Worm (Caenorhabditis elegans) whole organism, midembryonic: ENCODE measurements around the gene ZC477.3.

Experiments used
- T22C8.4 ChIP-seq: fragments of 200-800 bp; sonication (Bioruptor generic); IDR thresholded peaks from 2 replicates; pipeline ENCODE4 v1.3.6; 2022; ENCODE audit warnings: missing genetic modification characterization, missing compliant biosample characterization
- cog-1 ChIP-seq: sonication (generic microtip); optimal IDR thresholded peaks from 2 replicates; lab custom pipeline; 2016; ENCODE audit warnings: missing genetic modification characterization, missing compliant biosample characterization
- flt-1 ChIP-seq: fragments of 200-800 bp; sonication (Bioruptor generic); IDR thresholded peaks from 2 replicates; pipeline ENCODE4 v1.3.6; 2022; ENCODE audit warnings: missing genetic modification characterization, missing compliant biosample characterization
- klf-2 ChIP-seq: fragments of 200-800 bp; sonication (Bioruptor generic); conservative IDR thresholded peaks from 2 replicates; pipeline ENCODE4 v1.3.6; 2022; ENCODE audit warnings: missing genetic modification reagents, missing genetic modification characterization, missing compliant biosample characterization
- med-1 ChIP-seq: sonication (generic microtip); optimal IDR thresholded peaks from 2 replicates; lab custom pipeline; 2017; ENCODE audit warnings: missing genetic modification characterization, mild to moderate bottlenecking, missing compliant biosample characterization, antibody characterized with exemption, missing genetic modification reagents; ENCODE audit not compliant: insufficient read depth
- ref-1 ChIP-seq: fragments of 200-800 bp; sonication (Bioruptor generic); conservative IDR thresholded peaks from 2 replicates; pipeline ENCODE4 v1.3.6; 2022; ENCODE audit warnings: missing genetic modification reagents, missing genetic modification characterization, missing compliant biosample characterization
- tab-1 ChIP-seq: fragments of 200-800 bp; sonication (Bioruptor generic); IDR thresholded peaks from 2 replicates; pipeline ENCODE4 v1.3.6; 2022; ENCODE audit warnings: missing genetic modification characterization, missing compliant biosample characterization
- ztf-23 ChIP-seq: fragments of 200-800 bp; sonication (Bioruptor generic); IDR thresholded peaks from 2 replicates; pipeline ENCODE4 v1.3.6; 2022; ENCODE audit warnings: missing genetic modification reagents, missing genetic modification characterization, missing compliant biosample characterization
- ztf-29 ChIP-seq: fragments of 200-800 bp; sonication (Bioruptor generic); IDR thresholded peaks from 2 replicates; pipeline ENCODE4 v1.3.6; 2022; ENCODE audit warnings: missing genetic modification reagents, missing genetic modification characterization, missing compliant biosample characterization

ZC477.3 gene

ce11 chrIV:7094216-7094758 lies 9.0 kb upstream of the ZC477.3 start, which contains the start of gene deb-1:
Gene deb-1 (minus strand): TSS chrIV:7094266.
- no peak for TF ChIP-seq flt-1
- no peak for TF ChIP-seq tab-1
- TF ChIP-seq ref-1 (GFP tag; lab: Robert Waterston, UW): no peak
- no peak for TF ChIP-seq T22C8.4 (GFP tag; lab: Robert Waterston, UW)
- no peak for TF ChIP-seq ztf-29

ce11 chrIV:7095396-7095964 lies 7.8 kb upstream of the ZC477.3 start:
- TF ChIP-seq cog-1 (no peak), ztf-29 (no peak), T22C8.4 (GFP tag; lab: Robert Waterston, UW) (no peak), ztf-23 (no peak), klf-2 (GFP tag; lab: Robert Waterston, UW) (no peak), flt-1 (no peak), ref-1 (GFP tag; lab: Robert Waterston, UW) (no peak)

- TF ChIP-seq med-1 (GFP tag; lab: Kevin White, UChicago) (no peak), ref-1 (GFP tag; lab: Robert Waterston, UW) (no peak), ztf-23 (no peak), klf-2 (GFP tag; lab: Robert Waterston, UW) (no peak), ztf-29 (no peak), T22C8.4 (GFP tag; lab: Robert Waterston, UW) (no peak), tab-1 (no peak)
Observed at ce11 chrIV:7096097-7096496, 7.2 kb upstream of the ZC477.3 start.

ce11 chrIV:7097450-7097849 lies 5.8 kb upstream of the ZC477.3 start:
- TF ChIP-seq tab-1: no peak
- TF ChIP-seq cog-1: no peak

ce11 chrIV:7098509-7099065 lies 4.7 kb upstream of the ZC477.3 start, which contains the start of gene ZC477.4:
Gene ZC477.4 (minus strand): TSS chrIV:7098784.
- TF ChIP-seq ztf-29 (no peak), flt-1 (no peak), tab-1 (no peak), T22C8.4 (GFP tag; lab: Robert Waterston, UW) (no peak), klf-2 (GFP tag; lab: Robert Waterston, UW) (no peak), med-1 (GFP tag; lab: Kevin White, UChicago) (no peak), ztf-23 (no peak), ref-1 (GFP tag; lab: Robert Waterston, UW) (no peak), cog-1 (no peak)

ce11 chrIV:7099377-7099776 lies 3.9 kb upstream of the ZC477.3 start:
- TF ChIP-seq T22C8.4 (GFP tag; lab: Robert Waterston, UW) (no peak), cog-1 (peak; percentile 29)

ce11 chrIV:7107893-7108292 lies 4.6 kb downstream of the ZC477.3 start, which contains the start of gene ZC477.2:
Gene ZC477.2 (plus strand): TSS chrIV:7108193.
- TF ChIP-seq klf-2 (GFP tag; lab: Robert Waterston, UW) (no peak), med-1 (GFP tag; lab: Kevin White, UChicago) (no peak), tab-1 (no peak), flt-1 (no peak), T22C8.4 (GFP tag; lab: Robert Waterston, UW) (no peak), ztf-23 (no peak), ref-1 (GFP tag; lab: Robert Waterston, UW) (no peak), ztf-29 (no peak), cog-1 (no peak)

- TF ChIP-seq T22C8.4 (GFP tag; lab: Robert Waterston, UW) (no peak), flt-1 (no peak), cog-1 (no peak), ztf-29 (no peak), ztf-23 (no peak), med-1 (GFP tag; lab: Kevin White, UChicago) (no peak), ref-1 (GFP tag; lab: Robert Waterston, UW) (no peak), tab-1 (no peak), klf-2 (GFP tag; lab: Robert Waterston, UW) (no peak)
Observed at ce11 chrIV:7111354-7111753, 8.1 kb downstream of the ZC477.3 start, which contains the start of the genes ZC477.7 and ssq-3. Gene ZC477.7 (minus strand): TSS chrIV:7111454. Gene ssq-3 (plus strand): TSS chrIV:7111604.

ce11 chrIV:7114599-7114998 lies 11.3 kb downstream of the ZC477.3 start, which contains the start of gene nas-8:
Gene nas-8 (plus strand): TSS chrIV:7114899.
- TF ChIP-seq klf-2 (GFP tag; lab: Robert Waterston, UW) (no peak), med-1 (GFP tag; lab: Kevin White, UChicago) (no peak), T22C8.4 (GFP tag; lab: Robert Waterston, UW) (no peak), ztf-23 (no peak), ztf-29 (no peak), tab-1 (no peak), flt-1 (no peak), ref-1 (GFP tag; lab: Robert Waterston, UW) (no peak), cog-1 (no peak)

- TF ChIP-seq tab-1: no peak
- no peak for TF ChIP-seq klf-2 (GFP tag; lab: Robert Waterston, UW)
- no peak for TF ChIP-seq ztf-29
- no peak for TF ChIP-seq cog-1
- TF ChIP-seq T22C8.4 (GFP tag; lab: Robert Waterston, UW): no peak
- no peak for TF ChIP-seq flt-1
- no peak for TF ChIP-seq ref-1 (GFP tag; lab: Robert Waterston, UW)
- no peak for TF ChIP-seq ztf-23
- no peak for TF ChIP-seq med-1 (GFP tag; lab: Kevin White, UChicago)
Observed at ce11 chrIV:7121313-7122055, 18.2 kb downstream of the ZC477.3 start, which contains the start of the genes C34D4.10 and str-48. Gene C34D4.10 (minus strand): TSS chrIV:7121413. Gene str-48 (plus strand): TSS chrIV:7122005.
